Worm (Caenorhabditis elegans) whole organism, mixed stage, embryonic: ENCODE results near the gene tsp-13.

Experiments
- elt-1 ChIP-seq: sonication (generic microtip); optimal IDR thresholded peaks from 2 replicates; lab custom pipeline; 2017; ENCODE audit warnings: missing genetic modification characterization, mild to moderate bottlenecking, missing compliant biosample characterization, antibody characterized with exemption, moderate library complexity, borderline replicate concordance; ENCODE audit not compliant: insufficient read depth
- lsy-2 ChIP-seq: fragments of 150-350 bp; optimal IDR thresholded peaks from 2 replicates; lab custom pipeline; 2014; ENCODE audit warnings: missing biosample characterization, missing genetic modification characterization
- nhr-237 ChIP-seq: fragments of 150-350 bp; optimal IDR thresholded peaks from 2 replicates; lab custom pipeline; 2014; ENCODE audit warnings: missing biosample characterization, missing genetic modification characterization

DNA sequence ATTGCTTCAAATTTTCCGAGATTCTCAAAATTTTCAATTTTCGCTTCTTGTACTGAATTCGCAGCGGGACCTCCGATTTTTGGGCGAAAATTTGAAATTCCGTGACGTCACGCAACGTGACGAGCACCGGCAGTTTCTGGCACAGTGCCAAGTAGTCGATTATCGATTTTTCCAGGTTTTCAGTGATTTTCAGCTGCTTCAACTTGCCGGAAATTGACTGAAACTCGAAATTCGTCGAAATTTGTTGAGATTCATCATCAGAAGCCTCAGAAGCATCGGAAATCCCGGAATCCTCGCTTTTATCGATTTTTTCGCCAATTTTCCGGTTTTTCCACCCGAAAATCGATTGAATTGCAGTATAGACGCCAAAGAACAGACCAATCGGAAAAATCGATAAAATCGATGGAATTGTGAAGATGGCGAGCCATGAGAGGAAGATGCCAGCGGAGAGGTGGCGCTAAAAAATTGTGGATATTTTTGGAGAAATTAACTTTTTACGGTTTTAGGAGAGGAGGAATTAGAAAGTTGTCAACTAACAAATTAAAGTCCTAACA, 22.0 kb upstream of the tsp-13 start:
- TF ChIP-seq nhr-237 (tag; lab: Kevin White, UChicago) (no peak), lsy-2 (tag; lab: Kevin White, UChicago) (no peak), elt-1 (tag; lab: Kevin White, UChicago) (no peak)
